Fruit fly (Drosophila melanogaster) whole organism, embryonic: ENCODE measurements around the gene Myo95E.
A peak's percentile ranks its signal among the peaks of the same experiment; 100 is the strongest.

Experiments
- Abd-B ChIP-seq: fragments of 200-800 bp; sonication (Bioruptor generic); optimal IDR thresholded peaks from 2 replicates; lab custom pipeline; 2018; ENCODE audit warnings: missing biosample characterization, mild to moderate bottlenecking, missing genetic modification characterization, moderate library complexity
- Atf-2 ChIP-seq: fragments of 200-800 bp; sonication (Bioruptor generic); optimal IDR thresholded peaks from 2 replicates; lab custom pipeline; 2016; ENCODE audit warnings: missing biosample characterization, missing genetic modification characterization
- C15 ChIP-seq: fragments of 200-800 bp; sonication (Bioruptor generic); IDR thresholded peaks from 3 replicates; pipeline ENCODE4 v1.3.6; 2022; ENCODE audit warnings: missing biosample characterization, missing genetic modification characterization
- CG10147 ChIP-seq: fragments of 200-800 bp; sonication (Bioruptor generic); optimal IDR thresholded peaks from 2 replicates; lab custom pipeline; 2019; ENCODE audit warnings: missing biosample characterization, mild to moderate bottlenecking, missing genetic modification characterization, moderate library complexity
- CG10366 ChIP-seq: fragments of 200-800 bp; sonication (Bioruptor generic); IDR thresholded peaks from 2 replicates; pipeline ENCODE4 v1.3.6; 2022; ENCODE audit warnings: missing biosample characterization, missing genetic modification characterization
- CG13894 ChIP-seq: fragments of 200-800 bp; sonication (Bioruptor generic); optimal IDR thresholded peaks from 3 replicates; lab custom pipeline; 2018; ENCODE audit warnings: missing biosample characterization, mild to moderate bottlenecking, missing genetic modification characterization, moderate library complexity
- CG1529 ChIP-seq: fragments of 200-800 bp; sonication (Bioruptor generic); optimal IDR thresholded peaks from 3 replicates; lab custom pipeline; 2018; ENCODE audit warnings: missing biosample characterization, missing genetic modification characterization
- CG15696 ChIP-seq: fragments of 200-800 bp; sonication (Bioruptor generic); optimal IDR thresholded peaks from 2 replicates; lab custom pipeline; 2019; ENCODE audit warnings: missing biosample characterization, mild to moderate bottlenecking, missing genetic modification characterization, moderate library complexity
- CG17186 ChIP-seq: fragments of 200-800 bp; sonication (Bioruptor generic); optimal IDR thresholded peaks from 3 replicates; lab custom pipeline; 2017; ENCODE audit warnings: missing biosample characterization, missing genetic modification reagents, missing genetic modification characterization
- CG1792 ChIP-seq: fragments of 200-800 bp; sonication (Bioruptor generic); optimal IDR thresholded peaks from 2 replicates; lab custom pipeline; 2016; ENCODE audit warnings: missing biosample characterization, missing genetic modification characterization
- CG34422 ChIP-seq: fragments of 200-800 bp; sonication (Bioruptor generic); IDR thresholded peaks from 3 replicates; pipeline ENCODE4 v1.3.6; 2022; ENCODE audit warnings: missing biosample characterization, missing genetic modification characterization
- CG4328 ChIP-seq: fragments of 200-800 bp; sonication (Bioruptor generic); optimal IDR thresholded peaks from 3 replicates; lab custom pipeline; 2017; ENCODE audit warnings: missing biosample characterization, missing genetic modification reagents, missing genetic modification characterization
- CG4617 ChIP-seq: fragments of 200-800 bp; sonication (Bioruptor generic); optimal IDR thresholded peaks from 3 replicates; lab custom pipeline; 2016; ENCODE audit warnings: missing biosample characterization, missing genetic modification characterization, borderline replicate concordance
- CG6689 ChIP-seq: fragments of 200-800 bp; sonication (Bioruptor generic); IDR thresholded peaks from 2 replicates; pipeline ENCODE4 v1.3.6; 2022; ENCODE audit warnings: missing biosample characterization, missing genetic modification characterization
- CG7271 ChIP-seq: fragments of 200-800 bp; sonication (Bioruptor generic); optimal IDR thresholded peaks from 2 replicates; lab custom pipeline; 2018; ENCODE audit warnings: missing biosample characterization, mild to moderate bottlenecking, missing genetic modification characterization, moderate library complexity
- CG7987 ChIP-seq: fragments of 200-800 bp; sonication (Bioruptor generic); optimal IDR thresholded peaks from 2 replicates; lab custom pipeline; 2018; ENCODE audit warnings: missing biosample characterization, mild to moderate bottlenecking, missing genetic modification characterization, moderate library complexity
- D ChIP-seq, 2 experiments: fragments of 200-800 bp in 1 of 2; fragments of >200 bp in 1 of 2; sonication (Bioruptor generic) in 1 of 2; optimal IDR thresholded peaks; 2 replicates in 1 of 2; 3 replicates in 1 of 2; lab custom pipeline; 2017; ENCODE audit warnings: mild to moderate bottlenecking in 1 of 2, missing biosample characterization in 1 of 2, missing genetic modification characterization in 1 of 2, missing genetic modification reagents in 1 of 2
- D19A ChIP-seq: fragments of 200-800 bp; optimal IDR thresholded peaks from 3 replicates; lab custom pipeline; 2019; ENCODE audit warnings: missing biosample characterization, mild to moderate bottlenecking, missing genetic modification characterization, moderate library complexity
- Dek ChIP-seq: fragments of 200-800 bp; sonication (Bioruptor generic); optimal IDR thresholded peaks from 3 replicates; lab custom pipeline; 2019; ENCODE audit warnings: missing biosample characterization, mild to moderate bottlenecking, missing genetic modification characterization, moderate library complexity
- Dfd ChIP-seq, 2 experiments: fragments of >200 bp; optimal IDR thresholded peaks; 2 replicates each; lab custom pipeline; 2017; ENCODE audit warnings: missing biosample characterization in 2 of 2, missing genetic modification characterization in 2 of 2
- Dip2 ChIP-seq: fragments of 200-800 bp; sonication (Bioruptor generic); IDR thresholded peaks from 2 replicates; pipeline ENCODE4 v1.3.6; 2022; ENCODE audit warnings: missing biosample characterization, missing genetic modification characterization
- Dll ChIP-seq: fragments of 200-800 bp; sonication (Bioruptor generic); IDR thresholded peaks from 4 replicates; pipeline ENCODE4 v1.3.6; 2022; ENCODE audit warnings: missing biosample characterization, missing genetic modification characterization; ENCODE audit not compliant: partially characterized antibody
- Hr39 ChIP-seq: fragments of >200 bp; optimal IDR thresholded peaks from 2 replicates; lab custom pipeline; 2017
- Mad ChIP-seq: fragments of 200-800 bp; sonication (Bioruptor generic); optimal IDR thresholded peaks from 2 replicates; lab custom pipeline; 2016; ENCODE audit warnings: missing biosample characterization, missing genetic modification characterization
- Max ChIP-seq: fragments of 200-800 bp; sonication (Bioruptor generic); optimal IDR thresholded peaks from 2 replicates; lab custom pipeline; 2016; ENCODE audit warnings: missing biosample characterization, mild to moderate bottlenecking, missing genetic modification characterization
- NK7.1 ChIP-seq: fragments of 200-800 bp; sonication (Bioruptor generic); optimal IDR thresholded peaks from 3 replicates; lab custom pipeline; 2016; ENCODE audit warnings: missing biosample characterization, missing genetic modification characterization
- Stat92E ChIP-seq, 3 experiments: fragments of >200 bp in 2 of 3; fragments of 200-800 bp in 1 of 3; sonication (Bioruptor generic) in 1 of 3; optimal IDR thresholded peaks; 2 replicates each; lab custom pipeline; 2017 to 2019; ENCODE audit warnings: missing biosample characterization in 3 of 3, missing genetic modification characterization in 3 of 3, mild to moderate bottlenecking in 1 of 3, moderate library complexity in 1 of 3
- ab ChIP-seq: fragments of 200-800 bp; sonication (Bioruptor generic); optimal IDR thresholded peaks from 2 replicates; lab custom pipeline; 2016; ENCODE audit warnings: missing biosample characterization, missing genetic modification characterization
- bab2 ChIP-seq: fragments of 200-800 bp; sonication (Bioruptor generic); optimal IDR thresholded peaks from 2 replicates; lab custom pipeline; 2016; ENCODE audit warnings: missing biosample characterization, missing genetic modification characterization
- cato ChIP-seq: fragments of 200-800 bp; sonication (Bioruptor generic); optimal IDR thresholded peaks from 2 replicates; lab custom pipeline; 2016; ENCODE audit warnings: missing biosample characterization, missing genetic modification characterization, borderline replicate concordance
- chinmo ChIP-seq: fragments of 200-800 bp; sonication (Bioruptor generic); IDR thresholded peaks from 4 replicates; pipeline ENCODE4 v1.3.6; 2022; ENCODE audit warnings: missing biosample characterization, missing genetic modification characterization; ENCODE audit not compliant: partially characterized antibody
- dmrt11E ChIP-seq: fragments of 200-800 bp; sonication (Bioruptor generic); optimal IDR thresholded peaks from 3 replicates; lab custom pipeline; 2018; ENCODE audit warnings: missing biosample characterization, mild to moderate bottlenecking, missing genetic modification characterization, moderate library complexity
- emc ChIP-seq: fragments of 200-800 bp; sonication (Bioruptor generic); optimal IDR thresholded peaks from 2 replicates; lab custom pipeline; 2016; ENCODE audit warnings: missing biosample characterization, missing genetic modification characterization
- ewg ChIP-seq: fragments of 200-800 bp; sonication (Bioruptor generic); optimal IDR thresholded peaks from 3 replicates; lab custom pipeline; 2017; ENCODE audit warnings: mild to moderate bottlenecking, missing biosample characterization, missing genetic modification reagents, missing genetic modification characterization
- fd3F ChIP-seq: fragments of 200-800 bp; sonication (Bioruptor generic); optimal IDR thresholded peaks from 2 replicates; lab custom pipeline; 2018; ENCODE audit warnings: missing biosample characterization, mild to moderate bottlenecking, missing genetic modification characterization, moderate library complexity
- gcm2 ChIP-seq: fragments of 200-800 bp; sonication (Bioruptor generic); optimal IDR thresholded peaks from 2 replicates; lab custom pipeline; 2016; ENCODE audit warnings: missing biosample characterization, missing genetic modification characterization
- knrl ChIP-seq: fragments of 200-800 bp; sonication (Bioruptor generic); IDR thresholded peaks from 3 replicates; pipeline ENCODE4 v1.3.6; 2022; ENCODE audit warnings: missing biosample characterization, missing genetic modification characterization; ENCODE audit not compliant: partially characterized antibody
- lab ChIP-seq: fragments of 200-800 bp; sonication (Bioruptor generic); optimal IDR thresholded peaks from 3 replicates; lab custom pipeline; 2017; ENCODE audit warnings: missing biosample characterization, missing genetic modification characterization, mild to moderate bottlenecking, moderate library complexity, missing genetic modification reagents
- lbe ChIP-seq: fragments of 200-800 bp; sonication (Bioruptor generic); optimal IDR thresholded peaks from 2 replicates; lab custom pipeline; 2016; ENCODE audit warnings: missing biosample characterization, mild to moderate bottlenecking, missing genetic modification characterization
- pum ChIP-seq: fragments of 200-800 bp; sonication (Bioruptor generic); optimal IDR thresholded peaks from 2 replicates; lab custom pipeline; 2016; ENCODE audit warnings: missing biosample characterization, missing genetic modification characterization
- pzg ChIP-seq: fragments of 200-800 bp; sonication (Bioruptor generic); optimal IDR thresholded peaks from 3 replicates; lab custom pipeline; 2018; ENCODE audit warnings: missing biosample characterization, mild to moderate bottlenecking, missing genetic modification characterization, moderate library complexity
- salm ChIP-seq: fragments of 200-800 bp; sonication (Bioruptor generic); optimal IDR thresholded peaks from 2 replicates; lab custom pipeline; 2018; ENCODE audit warnings: missing biosample characterization, mild to moderate bottlenecking, missing genetic modification characterization
- scrt ChIP-seq: fragments of 200-800 bp; sonication (Bioruptor generic); optimal IDR thresholded peaks from 2 replicates; lab custom pipeline; 2018; ENCODE audit warnings: missing biosample characterization, mild to moderate bottlenecking, missing genetic modification characterization, moderate library complexity
- sens-2 ChIP-seq: fragments of 200-800 bp; sonication (Bioruptor generic); IDR thresholded peaks from 2 replicates; pipeline ENCODE4 v1.3.6; 2022; ENCODE audit warnings: missing biosample characterization, missing genetic modification characterization
- tup ChIP-seq: fragments of 200-800 bp; sonication (Bioruptor generic); optimal IDR thresholded peaks from 2 replicates; lab custom pipeline; 2016; ENCODE audit warnings: missing biosample characterization, mild to moderate bottlenecking, missing genetic modification characterization, moderate library complexity
- vnd ChIP-seq: fragments of 200-800 bp; sonication (Bioruptor generic); IDR thresholded peaks from 3 replicates; pipeline ENCODE4 v1.3.6; 2022; ENCODE audit warnings: missing biosample characterization, missing genetic modification characterization; ENCODE audit not compliant: partially characterized antibody
- wek ChIP-seq: fragments of 200-800 bp; sonication (Bioruptor generic); optimal IDR thresholded peaks from 3 replicates; lab custom pipeline; 2018; ENCODE audit warnings: missing biosample characterization, mild to moderate bottlenecking, missing genetic modification characterization, moderate library complexity

The Myo95E gene

DNA sequence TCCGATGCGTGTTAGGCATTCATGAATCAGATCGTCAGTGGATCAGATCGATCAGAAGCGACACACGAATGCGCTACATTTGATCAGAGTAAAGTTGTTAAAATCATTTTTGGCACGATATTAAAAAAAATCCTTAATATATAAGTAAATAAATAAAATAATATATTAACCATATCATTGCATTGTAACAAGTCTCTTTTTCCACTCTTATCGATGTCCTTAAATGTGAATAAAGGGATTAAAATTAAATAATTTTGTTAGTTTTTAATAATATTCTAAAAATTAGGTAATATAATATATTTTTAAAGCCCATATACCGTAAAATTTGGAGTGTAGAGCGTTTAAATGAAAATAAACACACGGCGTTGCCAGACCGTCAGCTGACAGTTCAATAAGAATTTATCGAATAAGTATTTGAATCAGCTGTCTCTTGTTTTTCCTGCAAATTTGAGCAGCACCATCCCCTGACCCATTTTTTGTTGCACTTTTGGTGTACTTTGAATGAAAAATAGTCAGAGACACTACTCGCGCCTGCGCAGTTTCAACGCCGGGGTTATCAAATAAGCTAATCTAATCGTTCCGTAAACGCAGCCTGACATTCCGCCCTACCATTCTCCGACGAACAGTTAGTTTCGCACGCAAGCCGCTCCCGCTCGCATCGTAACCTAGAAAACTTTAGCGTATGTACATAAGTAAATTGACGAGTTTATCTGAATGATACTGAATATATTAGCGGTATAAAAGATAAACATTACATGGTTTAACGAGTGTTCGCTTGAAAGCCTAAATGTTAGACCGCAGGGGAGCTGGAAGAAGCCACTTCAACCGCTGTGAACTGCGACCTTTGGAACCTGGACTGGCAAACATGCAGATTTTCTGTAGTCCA, 9.1 kb downstream of the Myo95E start, which contains the start of the genes p38a and CG6178 (continued):
- TF ChIP-seq CG10366 (GFP tag; lab: Robert Waterston, UW), result peak; percentile 96
- peak; percentile 96 for TF ChIP-seq CG13894 (tag; lab: Kevin White, UChicago)
- TF ChIP-seq D (optimal IDR thresholded peaks at IDR 0.05; lab: Kevin White, UChicago), result no peak
- TF ChIP-seq D (GFP tag; optimal IDR thresholded peaks at IDR 0.05; lab: Kevin White, UChicago), result peak; percentile 95
- peak; percentile 98 for TF ChIP-seq D19A
- TF ChIP-seq sens-2, result peak; percentile 83
- TF ChIP-seq gcm2, result no peak
- peak; percentile 98 for TF ChIP-seq CG6689
- TF ChIP-seq vnd (GFP tag; lab: Robert Waterston, UW), result no peak
- no peak for TF ChIP-seq Dfd (GFP tag; optimal IDR thresholded peaks at IDR 0.05; lab: Kevin White, UChicago)
- no peak for TF ChIP-seq NK7.1 (GFP tag; lab: Kevin White, UChicago)
- peak; percentile 98 for TF ChIP-seq Dek (tag; lab: Kevin White, UChicago)
- peak; percentile 89 for TF ChIP-seq CG7987
- peak; percentile 84 for TF ChIP-seq lbe
- TF ChIP-seq CG1529, result peak; percentile 80
- TF ChIP-seq chinmo (GFP tag; lab: Robert Waterston, UW), result peak; percentile 89; the same call in 3 of the 4 replicates
- TF ChIP-seq CG7271 (tag; lab: Kevin White, UChicago), result peak; percentile 52
- TF ChIP-seq ewg (GFP tag; lab: Kevin White, UChicago), result peak; percentile 92
- no peak for TF ChIP-seq Dll
- TF ChIP-seq pum (GFP tag; lab: Kevin White, UChicago), result peak; percentile 35
- TF ChIP-seq Mad (GFP tag; lab: Kevin White, UChicago), result peak; percentile 73
- TF ChIP-seq CG4328 (GFP tag; lab: Kevin White, UChicago), result peak; percentile 95
- TF ChIP-seq Stat92E (GFP tag; optimal IDR thresholded peaks at IDR 0.05; lab: Kevin White, UChicago), result peak in 1 of 3 experiments; percentile 76
- TF ChIP-seq CG34422 (GFP tag; lab: Robert Waterston, UW), result peak; percentile 96
- TF ChIP-seq dmrt11E (tag; lab: Kevin White, UChicago), result peak; percentile 95
- peak; percentile 92 for TF ChIP-seq CG15696
- TF ChIP-seq Abd-B (GFP tag; lab: Kevin White, UChicago), result peak; percentile 99
- TF ChIP-seq CG10147, result peak; percentile 98
- no peak for TF ChIP-seq CG1792
- TF ChIP-seq scrt (GFP tag; lab: Kevin White, UChicago), result peak; percentile 94
- peak; percentile 95 for TF ChIP-seq C15 (GFP tag; lab: Robert Waterston, UW)
- TF ChIP-seq Hr39 (lab: Kevin White, UChicago), result no peak
- peak; percentile 96 for TF ChIP-seq salm (tag; lab: Kevin White, UChicago)
- TF ChIP-seq knrl (GFP tag; lab: Robert Waterston, UW), result no peak
- TF ChIP-seq Dip2 (GFP tag; lab: Robert Waterston, UW), result peak; percentile 56
- peak; percentile 56 for TF ChIP-seq wek (GFP tag; lab: Kevin White, UChicago)
- TF ChIP-seq pzg (GFP tag; lab: Kevin White, UChicago), result peak; percentile 52
- TF ChIP-seq lab (GFP tag; lab: Kevin White, UChicago), result peak; percentile 98
- TF ChIP-seq Atf-2 (GFP tag; lab: Kevin White, UChicago), result peak; percentile 43
- peak; percentile 98 for TF ChIP-seq fd3F (GFP tag; lab: Kevin White, UChicago)
- peak; percentile 82 for TF ChIP-seq CG4617 (GFP tag; lab: Kevin White, UChicago)
- TF ChIP-seq CG17186 (GFP tag; lab: Kevin White, UChicago), result no peak
- peak; percentile 69 for TF ChIP-seq bab2 (GFP tag; lab: Kevin White, UChicago)
- TF ChIP-seq tup, result no peak
- no peak for TF ChIP-seq ab (GFP tag; lab: Kevin White, UChicago)
- peak; percentile 85 for TF ChIP-seq Max (GFP tag; lab: Kevin White, UChicago)
- peak; percentile 49 for TF ChIP-seq emc (GFP tag; lab: Kevin White, UChicago)
- TF ChIP-seq cato (GFP tag; lab: Kevin White, UChicago), result peak; percentile 84
